Worm (Caenorhabditis elegans): ENCODE data around the gene cey-1.
A peak's percentile ranks its signal among the peaks of the same experiment; 100 is the strongest.

The cey-1 gene

ce11 chrII:11041027-11041426, at the start of gene cey-1:
Gene cey-1, minus strand, starts transcription at chrII:11041206.
- TF ChIP-seq ref-1 (GFP tag; conservative IDR thresholded peaks at IDR 0.05): no peak
- TF ChIP-seq ztf-29 (GFP tag; IDR thresholded peaks at IDR 0.05): no peak
- no peak for TF ChIP-seq med-1 (GFP tag; optimal IDR thresholded peaks at IDR 0.05; ENCODE audit: insufficient read depth)
- TF ChIP-seq klf-2 (GFP tag; conservative IDR thresholded peaks at IDR 0.05): no peak
- no peak for TF ChIP-seq flt-1 (GFP tag; IDR thresholded peaks at IDR 0.05)
- no peak for TF ChIP-seq T22C8.4 (GFP tag; IDR thresholded peaks at IDR 0.05)
- TF ChIP-seq tab-1 (GFP tag; IDR thresholded peaks at IDR 0.05): no peak
- no peak for TF ChIP-seq ztf-23 (GFP tag; IDR thresholded peaks at IDR 0.05)
- no peak for TF ChIP-seq cog-1 (tag; optimal IDR thresholded peaks at IDR 0.05)

DNA sequence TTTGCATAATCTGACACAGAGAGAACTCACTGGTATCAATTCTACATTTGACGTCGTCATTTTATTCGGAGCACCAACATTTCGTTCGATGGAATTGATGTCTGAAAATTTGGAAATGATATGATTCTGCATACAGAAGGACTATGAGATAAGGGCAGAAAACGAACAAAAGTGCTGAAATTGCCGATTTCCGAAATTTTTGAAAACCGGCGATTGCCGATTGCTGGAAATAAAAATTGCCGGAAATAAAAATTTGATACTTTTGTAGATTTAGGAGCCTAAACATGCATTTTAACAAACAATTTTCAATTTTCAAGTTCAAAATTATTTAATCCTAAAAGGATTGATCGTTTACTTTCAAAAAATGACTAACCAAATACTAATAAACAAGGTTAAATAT, 48.4 kb upstream of the cey-1 start, which contains the start of gene unc-53:
Gene unc-53, minus strand, starts transcription at position 101 of the 400 bp plus-strand sequence.
- TF ChIP-seq ref-1 (GFP tag; conservative IDR thresholded peaks at IDR 0.05) (no peak), flt-1 (GFP tag; IDR thresholded peaks at IDR 0.05) (no peak), ztf-29 (GFP tag; IDR thresholded peaks at IDR 0.05) (no peak), cog-1 (tag; optimal IDR thresholded peaks at IDR 0.05) (no peak), T22C8.4 (GFP tag; IDR thresholded peaks at IDR 0.05) (no peak), klf-2 (GFP tag; conservative IDR thresholded peaks at IDR 0.05) (no peak), tab-1 (GFP tag; IDR thresholded peaks at IDR 0.05) (no peak), ztf-23 (GFP tag; IDR thresholded peaks at IDR 0.05) (no peak), med-1 (GFP tag; optimal IDR thresholded peaks at IDR 0.05; ENCODE audit: insufficient read depth) (no peak)

- TF ChIP-seq T22C8.4 (GFP tag; IDR thresholded peaks at IDR 0.05) (no peak), med-1 (GFP tag; optimal IDR thresholded peaks at IDR 0.05; ENCODE audit: insufficient read depth) (no peak), flt-1 (GFP tag; IDR thresholded peaks at IDR 0.05) (no peak), ztf-29 (GFP tag; IDR thresholded peaks at IDR 0.05) (no peak), tab-1 (GFP tag; IDR thresholded peaks at IDR 0.05) (no peak), ref-1 (GFP tag; conservative IDR thresholded peaks at IDR 0.05) (no peak), ztf-23 (GFP tag; IDR thresholded peaks at IDR 0.05) (no peak), klf-2 (GFP tag; conservative IDR thresholded peaks at IDR 0.05) (no peak), cog-1 (tag; optimal IDR thresholded peaks at IDR 0.05) (no peak)
Measured at ce11 chrII:11088137-11088536, 47.1 kb upstream of the cey-1 start.

ce11 chrII:11086770-11087169, 45.8 kb upstream of the cey-1 start:
- TF ChIP-seq ztf-29 (GFP tag; IDR thresholded peaks at IDR 0.05) (no peak), med-1 (GFP tag; optimal IDR thresholded peaks at IDR 0.05; ENCODE audit: insufficient read depth) (no peak), cog-1 (tag; optimal IDR thresholded peaks at IDR 0.05) (no peak), flt-1 (GFP tag; IDR thresholded peaks at IDR 0.05) (no peak), tab-1 (GFP tag; IDR thresholded peaks at IDR 0.05) (no peak), ztf-23 (GFP tag; IDR thresholded peaks at IDR 0.05) (no peak), ref-1 (GFP tag; conservative IDR thresholded peaks at IDR 0.05) (no peak), T22C8.4 (GFP tag; IDR thresholded peaks at IDR 0.05) (no peak), klf-2 (GFP tag; conservative IDR thresholded peaks at IDR 0.05) (no peak)

ce11 chrII:11076550-11076949, 35.5 kb upstream of the cey-1 start:
- TF ChIP-seq ztf-23 (GFP tag; IDR thresholded peaks at IDR 0.05) (no peak), ref-1 (GFP tag; conservative IDR thresholded peaks at IDR 0.05) (no peak), flt-1 (GFP tag; IDR thresholded peaks at IDR 0.05) (no peak), ztf-29 (GFP tag; IDR thresholded peaks at IDR 0.05) (no peak), tab-1 (GFP tag; IDR thresholded peaks at IDR 0.05) (no peak), med-1 (GFP tag; optimal IDR thresholded peaks at IDR 0.05; ENCODE audit: insufficient read depth) (no peak), klf-2 (GFP tag; conservative IDR thresholded peaks at IDR 0.05) (no peak), T22C8.4 (GFP tag; IDR thresholded peaks at IDR 0.05) (no peak), cog-1 (tag; optimal IDR thresholded peaks at IDR 0.05) (no peak)

- TF ChIP-seq ztf-23 (GFP tag; IDR thresholded peaks at IDR 0.05) (no peak), flt-1 (GFP tag; IDR thresholded peaks at IDR 0.05) (no peak), klf-2 (GFP tag; conservative IDR thresholded peaks at IDR 0.05) (no peak), tab-1 (GFP tag; IDR thresholded peaks at IDR 0.05) (no peak), ztf-29 (GFP tag; IDR thresholded peaks at IDR 0.05) (no peak), cog-1 (tag; optimal IDR thresholded peaks at IDR 0.05) (no peak)
Measured at ce11 chrII:11072565-11072964, 31.6 kb upstream of the cey-1 start.

DNA sequence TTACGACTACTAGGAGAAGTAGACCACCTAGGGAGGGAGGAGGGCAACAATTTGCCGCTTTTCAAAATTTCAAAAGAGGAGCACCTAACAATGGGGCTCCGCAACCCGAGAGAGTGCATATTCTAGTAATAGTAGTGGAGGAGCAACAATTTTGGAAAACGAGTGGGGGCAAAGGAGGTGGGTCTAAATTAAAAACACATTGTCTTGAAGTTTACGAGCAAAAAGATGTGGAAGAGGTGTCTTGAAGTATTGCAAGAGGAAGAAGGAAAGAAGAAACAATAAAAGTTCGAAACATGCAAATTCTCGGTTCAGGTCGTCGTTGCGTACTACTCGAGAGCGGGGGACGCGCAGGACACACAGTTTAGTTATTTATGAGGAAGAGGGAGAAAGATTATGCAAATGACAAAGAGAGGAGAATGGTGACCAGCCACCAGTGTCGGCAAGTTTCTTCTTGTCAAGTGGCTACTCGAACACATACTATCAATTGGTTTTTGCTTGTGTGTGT, 23.2 kb upstream of the cey-1 start:
- TF ChIP-seq tab-1 (GFP tag; IDR thresholded peaks at IDR 0.05) (no peak), ztf-29 (GFP tag; IDR thresholded peaks at IDR 0.05) (no peak), ref-1 (GFP tag; conservative IDR thresholded peaks at IDR 0.05) (no peak)

DNA sequence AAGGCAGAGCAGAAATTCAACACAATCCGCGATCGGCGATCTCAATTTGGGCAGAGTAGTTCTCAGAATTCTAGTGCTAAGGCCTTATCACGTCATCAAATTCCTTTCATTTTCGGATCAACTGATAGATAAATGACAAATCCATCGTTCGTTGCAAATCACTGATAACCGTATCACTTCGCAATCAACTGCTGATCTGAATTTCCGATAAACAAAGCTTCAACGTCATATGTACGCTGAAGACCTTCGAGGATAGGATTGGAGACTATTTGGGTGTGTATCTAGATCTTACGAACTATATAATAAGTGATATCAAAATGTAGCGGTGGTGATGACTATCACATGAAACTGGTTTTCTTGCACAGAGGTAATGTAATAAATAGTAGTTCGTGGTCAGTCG, 16.2 kb upstream of the cey-1 start:
- no peak for TF ChIP-seq ref-1 (GFP tag; conservative IDR thresholded peaks at IDR 0.05)
- TF ChIP-seq T22C8.4 (GFP tag; IDR thresholded peaks at IDR 0.05): no peak
- TF ChIP-seq ztf-23 (GFP tag; IDR thresholded peaks at IDR 0.05): no peak
- no peak for TF ChIP-seq tab-1 (GFP tag; IDR thresholded peaks at IDR 0.05)
- TF ChIP-seq med-1 (GFP tag; optimal IDR thresholded peaks at IDR 0.05; ENCODE audit: insufficient read depth): no peak
- TF ChIP-seq klf-2 (GFP tag; conservative IDR thresholded peaks at IDR 0.05): no peak
- no peak for TF ChIP-seq cog-1 (tag; optimal IDR thresholded peaks at IDR 0.05)
- TF ChIP-seq ztf-29 (GFP tag; IDR thresholded peaks at IDR 0.05): no peak
- no peak for TF ChIP-seq flt-1 (GFP tag; IDR thresholded peaks at IDR 0.05)

DNA sequence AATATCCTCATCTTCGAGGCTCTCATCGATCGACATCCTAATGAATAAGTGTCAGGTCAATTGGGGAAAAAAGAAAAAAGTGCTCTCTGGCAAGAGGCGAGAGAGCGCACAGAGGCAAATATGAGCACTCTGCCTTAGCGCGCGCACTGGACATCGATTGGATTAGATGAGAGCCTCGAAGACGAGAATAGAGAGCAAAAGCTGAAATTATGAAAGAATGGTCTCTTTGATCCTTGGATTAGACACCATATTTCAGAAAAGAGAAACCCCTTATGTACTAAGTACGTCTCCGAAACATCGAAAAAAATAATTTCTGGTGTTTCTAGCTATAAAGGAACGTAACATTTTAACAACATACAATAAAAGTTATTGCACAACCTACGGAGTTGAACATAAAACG, 14.2 kb upstream of the cey-1 start, which contains the start of gene F45E10.2:
Gene F45E10.2, minus strand, starts transcription at position 101 of the 400 bp plus-strand sequence.
- TF ChIP-seq T22C8.4 (GFP tag; IDR thresholded peaks at IDR 0.05) (0 out of 2 replicates have a peak, but pooled peaks have one; percentile 13), med-1 (GFP tag; optimal IDR thresholded peaks at IDR 0.05; ENCODE audit: insufficient read depth) (no peak)

- TF ChIP-seq T22C8.4 (GFP tag; IDR thresholded peaks at IDR 0.05) (no peak), tab-1 (GFP tag; IDR thresholded peaks at IDR 0.05) (no peak), ztf-29 (GFP tag; IDR thresholded peaks at IDR 0.05) (no peak), ref-1 (GFP tag; conservative IDR thresholded peaks at IDR 0.05) (no peak), cog-1 (tag; optimal IDR thresholded peaks at IDR 0.05) (no peak), med-1 (GFP tag; optimal IDR thresholded peaks at IDR 0.05; ENCODE audit: insufficient read depth) (no peak)
Measured at ce11 chrII:11052526-11052925, 11.5 kb upstream of the cey-1 start.
